Worm (Caenorhabditis elegans) whole organism, late embryonic: ENCODE results near the gene T17H7.7.

Experiments
- ceh-14 ChIP-seq: sonication (generic microtip); optimal IDR thresholded peaks from 2 replicates; lab custom pipeline; 2016; ENCODE audit warnings: missing genotype, missing genetic modification characterization, missing compliant biosample characterization
- dve-1 ChIP-seq: sonication (generic microtip); optimal IDR thresholded peaks from 2 replicates; lab custom pipeline; 2017; ENCODE audit warnings: antibody characterized with exemption, mild to moderate bottlenecking, missing genetic modification characterization, missing compliant biosample characterization
- elt-2 ChIP-seq: sonication (generic microtip); optimal IDR thresholded peaks from 2 replicates; lab custom pipeline; 2016; ENCODE audit warnings: missing genetic modification reagents, missing genetic modification characterization, missing compliant biosample characterization
- eyg-1 ChIP-seq: sonication (generic microtip); optimal IDR thresholded peaks from 2 replicates; lab custom pipeline; 2016; ENCODE audit warnings: missing genotype, missing genetic modification characterization, missing compliant biosample characterization
- pag-3 ChIP-seq: sonication (generic microtip); optimal IDR thresholded peaks from 2 replicates; lab custom pipeline; 2016; ENCODE audit warnings: missing compliant biosample characterization, missing genetic modification characterization, borderline replicate concordance
- pqm-1 ChIP-seq: sonication (generic microtip); optimal IDR thresholded peaks from 2 replicates; lab custom pipeline; 2016; ENCODE audit warnings: missing genetic modification characterization, missing compliant biosample characterization
- tbx-7 ChIP-seq: sonication (generic microtip); optimal IDR thresholded peaks from 2 replicates; lab custom pipeline; 2016; ENCODE audit warnings: missing genotype, missing genetic modification characterization, missing compliant biosample characterization

DNA sequence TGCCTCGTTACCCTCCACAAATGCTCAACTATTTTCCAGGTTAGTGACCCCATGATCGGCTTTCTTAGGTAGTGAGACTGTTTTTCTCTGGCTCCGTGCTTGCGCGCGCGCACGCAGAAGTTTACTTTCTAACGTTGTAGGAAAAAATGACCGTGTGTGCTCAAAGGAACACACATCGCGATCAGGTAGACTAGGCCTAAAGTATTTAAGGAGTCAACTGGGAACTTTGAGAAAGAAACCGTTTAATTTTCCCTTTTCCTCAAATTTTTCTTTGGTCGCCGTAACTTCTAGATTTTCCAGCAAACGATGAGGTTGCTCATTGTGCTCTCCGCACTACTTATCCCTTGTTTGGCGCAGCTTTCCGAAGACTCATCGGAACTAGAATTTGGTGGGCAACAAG lies 17.5 kb downstream of the T17H7.7 start, which contains the start of gene idpp-1:
- no peak for TF ChIP-seq tbx-7
- no peak for TF ChIP-seq pag-3 (tag; lab: Kevin White, UChicago)
- no peak for TF ChIP-seq pqm-1
- TF ChIP-seq elt-2: no peak
- TF ChIP-seq ceh-14 (tag; lab: Kevin White, UChicago): no peak
- TF ChIP-seq eyg-1 (tag; lab: Kevin White, UChicago): no peak
- TF ChIP-seq dve-1 (tag; lab: Kevin White, UChicago): no peak
